Worm (Caenorhabditis elegans) whole organism, mixed stage, embryonic: ENCODE results near the gene srx-112.

Source experiments
- M03D4.4 ChIP-seq: sonication (generic microtip); optimal IDR thresholded peaks from 2 replicates; lab custom pipeline; 2017; ENCODE audit warnings: mild to moderate bottlenecking, missing genetic modification characterization, missing compliant biosample characterization
- blmp-1 ChIP-seq: fragments of 150-350 bp; optimal IDR thresholded peaks from 2 replicates; lab custom pipeline; 2014; ENCODE audit warnings: missing biosample characterization, missing genetic modification characterization
- ceh-39 ChIP-seq: fragments of 150-350 bp; optimal IDR thresholded peaks from 2 replicates; lab custom pipeline; 2014; ENCODE audit warnings: missing biosample characterization, missing genetic modification characterization
- ceh-83 ChIP-seq: fragments of 200-800 bp; sonication (Bioruptor generic); optimal IDR thresholded peaks from 2 replicates; lab custom pipeline; 2018; ENCODE audit warnings: mild to moderate bottlenecking, missing genetic modification characterization, missing compliant biosample characterization
- ces-1 ChIP-seq: fragments of 150-350 bp; optimal IDR thresholded peaks from 2 replicates; lab custom pipeline; 2014; ENCODE audit warnings: missing biosample characterization, missing genetic modification reagents, missing genetic modification characterization
- drap-1 ChIP-seq: fragments of 200-800 bp; sonication (Bioruptor generic); optimal IDR thresholded peaks from 3 replicates; lab custom pipeline; 2018; ENCODE audit warnings: mild to moderate bottlenecking, missing genetic modification characterization, missing compliant biosample characterization
- elt-3 ChIP-seq: fragments of 150-350 bp; optimal IDR thresholded peaks from 2 replicates; lab custom pipeline; 2014; ENCODE audit warnings: missing biosample characterization, missing genetic modification characterization
- flh-1 ChIP-seq: fragments of 200-800 bp; sonication (Bioruptor generic); optimal IDR thresholded peaks from 2 replicates; lab custom pipeline; 2018; ENCODE audit warnings: mild to moderate bottlenecking, missing genetic modification characterization, moderate library complexity, missing compliant biosample characterization
- ham-2 ChIP-seq: fragments of 200-800 bp; sonication (Bioruptor generic); optimal IDR thresholded peaks from 2 replicates; lab custom pipeline; 2018; ENCODE audit warnings: mild to moderate bottlenecking, missing genetic modification characterization, missing compliant biosample characterization
- hlh-1 ChIP-seq: fragments of 150-350 bp; optimal IDR thresholded peaks from 2 replicates; lab custom pipeline; 2014; ENCODE audit warnings: missing biosample characterization, missing genetic modification reagents, missing genetic modification characterization
- lin-32 ChIP-seq: fragments of 200-800 bp; sonication (Bioruptor generic); optimal IDR thresholded peaks from 2 replicates; lab custom pipeline; 2018; ENCODE audit warnings: mild to moderate bottlenecking, missing genetic modification characterization, missing compliant biosample characterization
- lsy-2 ChIP-seq: fragments of 150-350 bp; optimal IDR thresholded peaks from 2 replicates; lab custom pipeline; 2014; ENCODE audit warnings: missing biosample characterization, missing genetic modification characterization
- mab-5 ChIP-seq: fragments of 150-350 bp; optimal IDR thresholded peaks from 2 replicates; lab custom pipeline; 2014; ENCODE audit warnings: missing biosample characterization, missing genetic modification characterization
- nhr-12 ChIP-seq: fragments of 150-350 bp; optimal IDR thresholded peaks from 2 replicates; lab custom pipeline; 2014; ENCODE audit warnings: missing biosample characterization, missing genetic modification characterization
- nhr-2 ChIP-seq: fragments of 150-350 bp; optimal IDR thresholded peaks from 2 replicates; lab custom pipeline; 2014; ENCODE audit warnings: missing biosample characterization, missing genetic modification characterization
- nhr-237 ChIP-seq: fragments of 150-350 bp; optimal IDR thresholded peaks from 2 replicates; lab custom pipeline; 2014; ENCODE audit warnings: missing biosample characterization, missing genetic modification characterization
- nhr-76 ChIP-seq: sonication (generic microtip); optimal IDR thresholded peaks from 2 replicates; lab custom pipeline; 2017; ENCODE audit warnings: missing biosample characterization, missing genetic modification characterization
- pha-4 ChIP-seq: fragments of 150-350 bp; optimal IDR thresholded peaks from 2 replicates; lab custom pipeline; 2018; ENCODE audit warnings: missing biosample characterization, missing genetic modification reagents, missing genetic modification characterization
- sem-2 ChIP-seq: fragments of 200-800 bp; sonication (Bioruptor generic); optimal IDR thresholded peaks from 2 replicates; lab custom pipeline; 2018; ENCODE audit warnings: mild to moderate bottlenecking, missing genetic modification characterization, missing compliant biosample characterization
- sptf-1 ChIP-seq: sonication (generic microtip); optimal IDR thresholded peaks from 2 replicates; lab custom pipeline; 2017; ENCODE audit warnings: mild to moderate bottlenecking, missing genetic modification characterization, moderate library complexity, missing compliant biosample characterization
- tbx-8 ChIP-seq: fragments of 200-800 bp; sonication (Bioruptor generic); optimal IDR thresholded peaks from 2 replicates; lab custom pipeline; 2018; ENCODE audit warnings: mild to moderate bottlenecking, missing genetic modification characterization, moderate library complexity, missing compliant biosample characterization
- unc-120 ChIP-seq: sonication (generic microtip); optimal IDR thresholded peaks from 2 replicates; lab custom pipeline; 2017; ENCODE audit warnings: missing genetic modification characterization, missing compliant biosample characterization; ENCODE audit not compliant: poor library complexity, severe bottlenecking
- unc-39 ChIP-seq: fragments of 150-350 bp; optimal IDR thresholded peaks from 2 replicates; lab custom pipeline; 2014; ENCODE audit warnings: missing biosample characterization, missing genetic modification characterization
- unc-62 ChIP-seq: fragments of 150-350 bp; optimal IDR thresholded peaks from 2 replicates; lab custom pipeline; 2014; ENCODE audit warnings: missing biosample characterization, missing genetic modification reagents, missing genetic modification characterization
- zip-8 ChIP-seq: fragments of 150-350 bp; optimal IDR thresholded peaks from 2 replicates; lab custom pipeline; 2014; ENCODE audit warnings: missing biosample characterization, missing genetic modification characterization
- ztf-11 ChIP-seq: fragments of 150-350 bp; optimal IDR thresholded peaks from 2 replicates; lab custom pipeline; 2014; ENCODE audit warnings: missing biosample characterization, missing genetic modification characterization

The srx-112 gene

DNA sequence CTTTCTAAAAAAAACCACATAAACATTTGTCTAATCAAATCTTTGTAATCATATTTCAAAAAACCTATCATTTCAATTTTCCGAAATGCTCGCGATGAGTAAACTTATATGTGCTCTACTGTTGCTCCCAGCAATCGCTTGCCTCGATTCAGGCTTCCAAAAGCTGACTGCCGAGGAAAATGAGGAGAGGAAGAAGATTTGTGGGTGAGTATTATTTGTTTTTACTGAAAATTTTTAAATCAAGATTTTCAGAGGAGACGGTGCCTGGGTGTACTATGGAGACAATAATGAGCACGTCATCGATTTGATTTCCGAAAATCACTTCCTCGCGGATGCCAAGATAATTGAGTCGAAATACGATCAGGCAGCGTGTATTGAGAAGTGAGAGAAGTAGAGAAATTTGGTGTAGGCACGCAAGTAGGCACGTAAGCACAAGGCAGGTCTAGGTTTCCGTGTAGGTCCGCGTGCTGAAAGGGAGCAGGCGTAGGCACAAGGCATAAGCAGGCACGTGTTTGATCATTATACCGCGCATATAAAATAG lies 40.1 kb downstream of the srx-112 start, which contains the start of gene C46E10.1:
Gene C46E10.1 (plus strand): TSS at position 51 of the 541 bp plus-strand sequence.
- TF ChIP-seq zip-8 (tag; lab: Kevin White, UChicago) (no peak), drap-1 (GFP tag; lab: Kevin White, UChicago) (no peak)

DNA sequence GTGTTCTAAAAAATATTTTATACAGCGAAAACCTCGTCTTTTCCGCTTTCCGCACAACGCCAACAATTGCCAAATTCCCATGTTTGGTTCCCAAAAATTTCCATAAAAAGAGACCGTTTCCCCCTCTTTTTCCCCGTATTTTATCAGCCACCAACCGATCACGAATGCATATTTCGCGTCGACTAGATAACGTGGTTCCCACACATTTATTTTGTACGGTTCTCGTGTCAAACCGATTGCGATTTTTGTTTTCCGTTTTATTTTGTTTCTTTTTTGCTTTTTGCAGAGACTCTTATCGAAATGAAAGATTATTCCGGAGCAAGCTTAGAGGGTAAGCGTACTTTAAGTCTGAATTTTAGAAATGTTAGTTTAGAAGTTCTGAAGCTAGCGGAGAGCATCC lies 43.4 kb downstream of the srx-112 start, which contains the start of gene C46E10.3:
Gene C46E10.3 (plus strand): TSS at position 301 of the 400 bp plus-strand sequence.
- TF ChIP-seq flh-1 (no peak), nhr-237 (tag; lab: Kevin White, UChicago) (no peak), ham-2 (no peak), ztf-11 (tag; lab: Kevin White, UChicago) (no peak)

DNA sequence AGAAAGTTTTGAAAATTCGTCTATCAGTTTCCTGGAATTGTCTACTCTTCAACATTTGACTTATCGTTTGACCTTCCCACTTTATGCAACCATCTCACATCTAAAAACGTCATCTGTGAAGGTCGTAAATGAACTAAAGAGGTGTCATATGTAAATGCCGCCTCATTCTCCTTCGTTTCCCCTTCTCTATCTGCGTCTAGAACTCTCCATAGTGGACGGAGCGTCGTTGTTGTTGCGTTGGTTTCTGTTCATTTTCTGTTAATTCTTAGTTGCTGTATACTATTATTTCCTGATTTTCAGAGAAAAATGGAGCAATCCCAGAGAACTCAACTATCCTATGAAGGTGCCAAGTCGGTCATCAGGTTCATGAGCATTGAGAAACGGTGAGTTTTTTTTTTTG lies 47.4 kb downstream of the srx-112 start, which contains the start of gene fbxc-52:
Gene fbxc-52 (plus strand): TSS at position 301 of the 400 bp plus-strand sequence.
- no peak for TF ChIP-seq nhr-76 (tag; lab: Kevin White, UChicago)
- TF ChIP-seq mab-5 (tag; lab: Kevin White, UChicago) = no peak
- no peak for TF ChIP-seq ceh-39 (tag; lab: Kevin White, UChicago)
- no peak for TF ChIP-seq lin-32 (GFP tag; lab: Kevin White, UChicago)
- no peak for TF ChIP-seq drap-1 (GFP tag; lab: Kevin White, UChicago)
- no peak for TF ChIP-seq elt-3 (tag; lab: Kevin White, UChicago)
- TF ChIP-seq sem-2 = no peak
- TF ChIP-seq blmp-1 (tag; lab: Kevin White, UChicago) = no peak
- no peak for TF ChIP-seq ceh-83 (GFP tag; lab: Kevin White, UChicago)
- TF ChIP-seq pha-4 (tag; lab: Kevin White, UChicago) = no peak
- no peak for TF ChIP-seq nhr-2 (tag; lab: Kevin White, UChicago)
- no peak for TF ChIP-seq ces-1 (GFP tag; lab: Kevin White, UChicago)
- TF ChIP-seq M03D4.4 (tag; lab: Kevin White, UChicago) = no peak
- TF ChIP-seq unc-39 (tag; lab: Kevin White, UChicago) = no peak
- TF ChIP-seq hlh-1 (tag; lab: Kevin White, UChicago) = no peak

DNA sequence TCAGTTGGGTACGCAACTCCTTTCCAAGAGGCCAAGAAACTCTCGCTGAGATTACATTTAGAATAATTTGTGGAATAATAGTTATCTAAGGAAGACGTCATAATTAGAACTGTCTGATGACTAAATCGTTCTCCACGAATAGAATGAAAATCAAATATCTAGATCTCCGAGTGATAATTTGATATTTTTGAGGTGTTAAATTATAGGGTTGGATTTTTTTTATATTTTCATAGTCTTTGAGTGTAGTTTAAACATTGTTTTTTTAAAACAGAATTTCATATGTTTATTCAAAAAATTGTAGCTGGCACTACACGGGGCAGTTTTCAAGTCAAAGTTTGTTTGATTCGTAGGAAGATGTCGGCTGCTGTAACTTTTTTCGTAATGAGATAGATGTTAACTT lies 47.9 kb downstream of the srx-112 start, which contains the start of gene srh-99:
Gene srh-99 (minus strand): TSS at position 101 of the 400 bp plus-strand sequence.
- TF ChIP-seq pha-4 (tag; lab: Kevin White, UChicago) (no peak), elt-3 (tag; lab: Kevin White, UChicago) (no peak), nhr-12 (tag; lab: Kevin White, UChicago) (no peak), mab-5 (tag; lab: Kevin White, UChicago) (no peak), unc-62 (GFP tag; lab: Kevin White, UChicago) (no peak), unc-39 (tag; lab: Kevin White, UChicago) (no peak), blmp-1 (tag; lab: Kevin White, UChicago) (no peak), lsy-2 (tag; lab: Kevin White, UChicago) (no peak), unc-120 (tag; lab: Kevin White, UChicago) (no peak), sptf-1 (tag; lab: Kevin White, UChicago) (no peak), sem-2 (no peak), tbx-8 (no peak)

- no peak for TF ChIP-seq ham-2
- no peak for TF ChIP-seq flh-1
- TF ChIP-seq unc-120 (tag; lab: Kevin White, UChicago) = no peak
These were observed 49.8 kb downstream of the srx-112 start, which contains the start of gene srh-100 for ce11 chrII:3714595-3714994. srh-100 (minus strand) TSS chrII:3714695.
